Worm (Caenorhabditis elegans) whole organism, young adult: Measurements from ENCODE around the gene F26A1.3.

Experiments used
- D2030.7 ChIP-seq: fragments of 200-800 bp; sonication (Bioruptor generic); IDR thresholded peaks from 2 replicates; pipeline ENCODE4 v1.3.6; 2022; ENCODE audit warnings: missing genetic modification reagents, missing genetic modification characterization, missing compliant biosample characterization
- F10E7.11 ChIP-seq: sonication (generic microtip); optimal IDR thresholded peaks from 2 replicates; lab custom pipeline; 2017; ENCODE audit warnings: mild to moderate bottlenecking, missing genetic modification characterization, moderate library complexity, missing compliant biosample characterization
- F52B5.7 ChIP-seq: sonication (generic microtip); optimal IDR thresholded peaks from 2 replicates; lab custom pipeline; 2016; ENCODE audit warnings: mild to moderate bottlenecking, missing genetic modification characterization, missing compliant biosample characterization
- F57C9.4 ChIP-seq: sonication (generic microtip); optimal IDR thresholded peaks from 2 replicates; lab custom pipeline; 2017; ENCODE audit warnings: mild to moderate bottlenecking, missing genetic modification characterization, missing compliant biosample characterization
- K12H6.12 ChIP-seq: fragments of 200-800 bp; sonication (Bioruptor generic); optimal IDR thresholded peaks from 2 replicates; lab custom pipeline; 2018; ENCODE audit warnings: mild to moderate bottlenecking, missing genetic modification characterization, missing compliant biosample characterization
- T07F8.4 ChIP-seq: sonication (generic microtip); optimal IDR thresholded peaks from 2 replicates; lab custom pipeline; 2016; ENCODE audit warnings: mild to moderate bottlenecking, missing genetic modification characterization, moderate library complexity, missing compliant biosample characterization
- T26A5.8 ChIP-seq: sonication (generic microtip); optimal IDR thresholded peaks from 2 replicates; lab custom pipeline; 2016; ENCODE audit warnings: missing genetic modification characterization, missing compliant biosample characterization
- Y79H2A.3 ChIP-seq: fragments of 200-800 bp; sonication (Bioruptor generic); conservative IDR thresholded peaks from 2 replicates; pipeline ENCODE4 v1.3.6; 2022; ENCODE audit warnings: missing genetic modification reagents, missing genetic modification characterization, missing compliant biosample characterization
- Y95B8A.8 ChIP-seq: fragments of 200-800 bp; sonication (Bioruptor generic); IDR thresholded peaks from 2 replicates; pipeline ENCODE4 v1.3.6; 2022; ENCODE audit warnings: missing genetic modification reagents, missing genetic modification characterization, missing compliant biosample characterization
- atf-7 ChIP-seq: sonication (generic microtip); optimal IDR thresholded peaks from 2 replicates; lab custom pipeline; 2017; ENCODE audit warnings: mild to moderate bottlenecking, missing genetic modification characterization, missing compliant biosample characterization
- attf-5 ChIP-seq: fragments of 200-800 bp; sonication (Bioruptor generic); optimal IDR thresholded peaks from 2 replicates; lab custom pipeline; 2018; ENCODE audit warnings: mild to moderate bottlenecking, missing genetic modification characterization, missing compliant biosample characterization
- bed-2 ChIP-seq: fragments of 200-800 bp; sonication (Bioruptor generic); IDR thresholded peaks from 2 replicates; pipeline ENCODE4 v1.3.6; 2022; ENCODE audit warnings: missing genetic modification reagents, missing genetic modification characterization, missing compliant biosample characterization
- ccch-3 ChIP-seq: fragments of 200-800 bp; sonication (Bioruptor generic); optimal IDR thresholded peaks from 2 replicates; lab custom pipeline; 2018; ENCODE audit warnings: mild to moderate bottlenecking, missing genetic modification characterization, missing compliant biosample characterization
- ceh-100 ChIP-seq: fragments of 200-800 bp; sonication (Bioruptor generic); IDR thresholded peaks from 2 replicates; pipeline ENCODE4 v1.3.6; 2022; ENCODE audit warnings: missing genetic modification reagents, missing genetic modification characterization, missing compliant biosample characterization
- ceh-58 ChIP-seq: fragments of 200-800 bp; sonication (Bioruptor generic); IDR thresholded peaks from 2 replicates; pipeline ENCODE4 v1.3.6; 2022; ENCODE audit warnings: missing genetic modification characterization, missing compliant biosample characterization
- ceh-79 ChIP-seq: sonication (generic microtip); optimal IDR thresholded peaks from 2 replicates; lab custom pipeline; 2017; ENCODE audit warnings: mild to moderate bottlenecking, missing genetic modification characterization, missing compliant biosample characterization
- dpl-1 ChIP-seq: fragments of 150-350 bp; optimal IDR thresholded peaks from 2 replicates; lab custom pipeline; 2014; ENCODE audit warnings: missing biosample characterization, missing genetic modification reagents, missing genetic modification characterization
- egl-44 ChIP-seq: fragments of 200-800 bp; sonication (Bioruptor generic); IDR thresholded peaks from 2 replicates; pipeline ENCODE4 v1.3.6; 2022; ENCODE audit warnings: missing genetic modification reagents, missing genetic modification characterization, missing compliant biosample characterization
- ekl-4 ChIP-seq: fragments of 200-800 bp; sonication (Bioruptor generic); IDR thresholded peaks from 2 replicates; pipeline ENCODE4 v1.3.6; 2022; ENCODE audit warnings: missing genetic modification reagents, missing genetic modification characterization, missing compliant biosample characterization
- gei-17 ChIP-seq: fragments of 200-800 bp; sonication (Bioruptor generic); optimal IDR thresholded peaks from 2 replicates; lab custom pipeline; 2018; ENCODE audit warnings: mild to moderate bottlenecking, missing genetic modification characterization, missing compliant biosample characterization
- hlh-26 ChIP-seq: fragments of 200-800 bp; sonication (Bioruptor generic); conservative IDR thresholded peaks from 2 replicates; pipeline ENCODE4 v1.3.6; 2022; ENCODE audit warnings: missing genetic modification reagents, missing genetic modification characterization, missing compliant biosample characterization
- hmg-1.2 ChIP-seq: fragments of 200-800 bp; sonication (Bioruptor generic); IDR thresholded peaks from 2 replicates; pipeline ENCODE4 v1.3.6; 2022; ENCODE audit warnings: missing genetic modification reagents, missing genetic modification characterization, missing compliant biosample characterization
- hrde-1 ChIP-seq: sonication (generic microtip); optimal IDR thresholded peaks from 2 replicates; lab custom pipeline; 2016; ENCODE audit warnings: missing genetic modification characterization, mild to moderate bottlenecking, missing compliant biosample characterization, moderate library complexity, missing genotype, missing genetic modification reagents, borderline replicate concordance
- hsf-1 ChIP-seq: fragments of 200-800 bp; sonication (Bioruptor generic); IDR thresholded peaks from 2 replicates; pipeline ENCODE4 v1.3.6; 2022; ENCODE audit warnings: missing genetic modification reagents, missing genetic modification characterization, missing compliant biosample characterization
- let-526 ChIP-seq: fragments of 200-800 bp; sonication (Bioruptor generic); IDR thresholded peaks from 2 replicates; pipeline ENCODE4 v1.3.6; 2022; ENCODE audit warnings: missing genetic modification reagents, missing genetic modification characterization, missing compliant biosample characterization
- lin-26 ChIP-seq: fragments of 200-800 bp; sonication (Bioruptor generic); IDR thresholded peaks from 2 replicates; pipeline ENCODE4 v1.3.6; 2022; ENCODE audit warnings: missing genetic modification reagents, missing genetic modification characterization, missing compliant biosample characterization
- lir-1 ChIP-seq: fragments of 200-800 bp; sonication (Bioruptor generic); conservative IDR thresholded peaks from 2 replicates; pipeline ENCODE4 v1.3.6; 2022; ENCODE audit warnings: missing genetic modification reagents, missing genetic modification characterization, missing compliant biosample characterization
- madf-3 ChIP-seq: fragments of 200-800 bp; sonication (Bioruptor generic); IDR thresholded peaks from 2 replicates; pipeline ENCODE4 v1.3.6; 2022; ENCODE audit warnings: missing genetic modification reagents, missing genetic modification characterization, missing compliant biosample characterization
- madf-6 ChIP-seq: fragments of 200-800 bp; sonication (Bioruptor generic); IDR thresholded peaks from 2 replicates; pipeline ENCODE4 v1.3.6; 2022; ENCODE audit warnings: missing genetic modification reagents, missing genetic modification characterization, missing compliant biosample characterization
- madf-8 ChIP-seq: fragments of 200-800 bp; sonication (Bioruptor generic); conservative IDR thresholded peaks from 2 replicates; pipeline ENCODE4 v1.3.6; 2022; ENCODE audit warnings: missing genetic modification reagents, missing genetic modification characterization, missing compliant biosample characterization
- mxl-1 ChIP-seq: sonication (generic microtip); optimal IDR thresholded peaks from 2 replicates; lab custom pipeline; 2016; ENCODE audit warnings: missing genetic modification characterization, missing compliant biosample characterization
- nfya-1 ChIP-seq: sonication (generic microtip); optimal IDR thresholded peaks from 2 replicates; lab custom pipeline; 2017; ENCODE audit warnings: antibody characterized with exemption, missing compliant biosample characterization, missing genetic modification characterization, borderline replicate concordance; ENCODE audit not compliant: insufficient read depth
- nfyb-1 ChIP-seq: fragments of 200-800 bp; sonication (Bioruptor generic); IDR thresholded peaks from 2 replicates; pipeline ENCODE4 v1.3.6; 2022; ENCODE audit warnings: missing genetic modification reagents, missing genetic modification characterization, missing compliant biosample characterization
- nhr-27 ChIP-seq: fragments of 200-800 bp; sonication (Bioruptor generic); optimal IDR thresholded peaks from 2 replicates; lab custom pipeline; 2018; ENCODE audit warnings: mild to moderate bottlenecking, missing genetic modification characterization, moderate library complexity, missing compliant biosample characterization
- nhr-90 ChIP-seq: sonication (generic microtip); optimal IDR thresholded peaks from 2 replicates; lab custom pipeline; 2016; ENCODE audit warnings: missing genotype, mild to moderate bottlenecking, missing genetic modification characterization, missing compliant biosample characterization
- snpc-1.3 ChIP-seq: sonication (generic microtip); optimal IDR thresholded peaks from 2 replicates; lab custom pipeline; 2017; ENCODE audit warnings: missing genetic modification characterization, mild to moderate bottlenecking, missing compliant biosample characterization, antibody characterized with exemption, moderate library complexity, missing genotype, missing genetic modification reagents; ENCODE audit not compliant: insufficient read depth
- snpc-3.4 ChIP-seq: sonication (generic microtip); optimal IDR thresholded peaks from 2 replicates; lab custom pipeline; 2017; ENCODE audit warnings: missing genetic modification characterization, mild to moderate bottlenecking, missing compliant biosample characterization, antibody characterized with exemption, moderate library complexity, missing genotype, missing genetic modification reagents
- sptf-2 ChIP-seq: fragments of 200-800 bp; sonication (Bioruptor generic); optimal IDR thresholded peaks from 2 replicates; lab custom pipeline; 2018; ENCODE audit warnings: mild to moderate bottlenecking, missing genetic modification characterization, missing compliant biosample characterization
- tbp1 ChIP-seq: fragments of 200-800 bp; sonication (Bioruptor generic); optimal IDR thresholded peaks from 2 replicates; lab custom pipeline; 2018; ENCODE audit warnings: mild to moderate bottlenecking, missing genetic modification characterization, missing compliant biosample characterization
- tbx-9 ChIP-seq: sonication (generic microtip); optimal IDR thresholded peaks from 2 replicates; lab custom pipeline; 2016; ENCODE audit warnings: borderline replicate concordance, missing genetic modification characterization, inconsistent platforms, missing compliant biosample characterization
- tlf-1 ChIP-seq: fragments of 200-800 bp; sonication (Bioruptor generic); optimal IDR thresholded peaks from 2 replicates; lab custom pipeline; 2018; ENCODE audit warnings: mild to moderate bottlenecking, missing genetic modification characterization, missing compliant biosample characterization
- zfh-2 ChIP-seq: fragments of 200-800 bp; sonication (Bioruptor generic); conservative IDR thresholded peaks from 2 replicates; pipeline ENCODE4 v1.3.6; 2022; ENCODE audit warnings: missing genetic modification reagents, missing genetic modification characterization, missing compliant biosample characterization
- ztf-18 ChIP-seq: sonication (generic microtip); optimal IDR thresholded peaks from 2 replicates; lab custom pipeline; 2016; ENCODE audit warnings: missing genotype, mild to moderate bottlenecking, missing genetic modification characterization, missing compliant biosample characterization
- ztf-25 ChIP-seq: fragments of 200-800 bp; sonication (Bioruptor generic); IDR thresholded peaks from 2 replicates; pipeline ENCODE4 v1.3.6; 2022; ENCODE audit warnings: missing genetic modification reagents, missing genetic modification characterization, missing compliant biosample characterization
- ztf-28 ChIP-seq: fragments of 200-800 bp; sonication (Bioruptor generic); IDR thresholded peaks from 2 replicates; pipeline ENCODE4 v1.3.6; 2022; ENCODE audit warnings: missing genetic modification reagents, missing genetic modification characterization, missing compliant biosample characterization

F26A1.3 gene

DNA sequence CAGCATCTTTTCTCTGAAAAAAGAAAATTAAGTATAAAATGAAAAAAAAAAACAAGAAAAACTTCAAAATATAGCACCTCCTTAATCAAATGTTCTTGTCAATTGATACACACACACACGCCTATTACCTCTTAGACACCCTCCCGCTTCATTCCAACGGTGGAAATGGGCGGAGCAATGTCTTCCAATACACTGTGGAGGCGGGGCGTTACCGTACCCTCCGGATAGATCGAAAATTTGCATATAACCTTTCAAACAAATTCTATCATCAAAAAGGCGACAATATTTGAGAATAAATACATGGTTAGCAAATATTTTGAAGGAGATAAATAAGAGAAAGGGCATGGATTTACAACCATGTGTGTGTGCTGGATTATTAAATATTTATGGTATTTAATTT, 18.6 kb upstream of the F26A1.3 start:
- TF ChIP-seq ceh-58 (GFP tag; lab: Robert Waterston, UW) = no peak
- TF ChIP-seq sptf-2 (GFP tag; lab: Kevin White, UChicago) = no peak
- no peak for TF ChIP-seq ztf-18 (tag; lab: Kevin White, UChicago)
- TF ChIP-seq hsf-1 (GFP tag; lab: Robert Waterston, UW) = peak; percentile 18; the same call in 1 of the 2 replicates
- no peak for TF ChIP-seq egl-44
- TF ChIP-seq gei-17 (GFP tag; lab: Kevin White, UChicago) = no peak
- TF ChIP-seq hlh-26 = no peak
- TF ChIP-seq snpc-1.3 (tag; lab: Kevin White, UChicago) = no peak
- no peak; the same call in 1 of the 2 replicates for TF ChIP-seq nfyb-1 (GFP tag; lab: Robert Waterston, UW)
- no peak for TF ChIP-seq nhr-90 (tag; lab: Kevin White, UChicago)
- no peak for TF ChIP-seq zfh-2 (GFP tag; lab: Robert Waterston, UW)
- TF ChIP-seq hmg-1.2 (GFP tag; lab: Robert Waterston, UW) = no peak
- TF ChIP-seq ekl-4 (GFP tag; lab: Robert Waterston, UW) = peak; percentile 31; the same call in 1 of the 2 replicates
- peak; percentile 28 for TF ChIP-seq attf-5 (GFP tag; lab: Kevin White, UChicago)
- no peak for TF ChIP-seq Y95B8A.8 (GFP tag; lab: Robert Waterston, UW)
- TF ChIP-seq madf-3 = 0 out of 2 replicates have a peak, but pooled peaks have one; percentile 42
- TF ChIP-seq nfya-1 (tag; lab: Kevin White, UChicago) = no peak
- TF ChIP-seq tlf-1 (GFP tag; lab: Kevin White, UChicago) = no peak
- no peak for TF ChIP-seq ceh-79 (tag; lab: Kevin White, UChicago)
- TF ChIP-seq F10E7.11 = no peak
- TF ChIP-seq lin-26 (GFP tag; lab: Robert Waterston, UW) = no peak
- TF ChIP-seq D2030.7 (GFP tag; lab: Robert Waterston, UW) = no peak
- TF ChIP-seq ztf-25 (GFP tag; lab: Robert Waterston, UW) = no peak
- no peak for TF ChIP-seq mxl-1
- no peak for TF ChIP-seq F57C9.4
- TF ChIP-seq snpc-3.4 (tag; lab: Kevin White, UChicago) = peak; percentile 26
- no peak for TF ChIP-seq bed-2 (GFP tag; lab: Robert Waterston, UW)
- TF ChIP-seq atf-7 = no peak
- no peak for TF ChIP-seq let-526 (GFP tag; lab: Robert Waterston, UW)
- TF ChIP-seq dpl-1 (GFP tag; lab: Kevin White, UChicago) = no peak
- TF ChIP-seq ccch-3 (GFP tag; lab: Kevin White, UChicago) = no peak
- peak; percentile 47; the same call in 1 of the 2 replicates for TF ChIP-seq madf-6 (GFP tag; lab: Robert Waterston, UW)
- no peak for TF ChIP-seq ceh-100 (GFP tag; lab: Robert Waterston, UW)
- TF ChIP-seq ztf-28 (GFP tag; lab: Robert Waterston, UW) = no peak
- no peak for TF ChIP-seq T07F8.4 (tag; lab: Kevin White, UChicago)
- TF ChIP-seq F52B5.7 (tag; lab: Kevin White, UChicago) = no peak
- TF ChIP-seq T26A5.8 (tag; lab: Kevin White, UChicago) = no peak
- no peak for TF ChIP-seq K12H6.12
- no peak for TF ChIP-seq tbp1 (GFP tag; lab: Kevin White, UChicago)
- TF ChIP-seq madf-8 = no peak
- no peak for TF ChIP-seq lir-1 (GFP tag; lab: Robert Waterston, UW)
- TF ChIP-seq Y79H2A.3 (GFP tag; lab: Robert Waterston, UW) = no peak; the same call in 1 of the 2 replicates
- TF ChIP-seq tbx-9 (tag; lab: Kevin White, UChicago) = no peak
- TF ChIP-seq nhr-27 = no peak
- TF ChIP-seq hrde-1 = no peak
